Fruit fly (Drosophila melanogaster) Kc167 (cell line): ENCODE data around the gene CG6928.

Experiments
- Myc ChIP-seq: fragments of >200 bp; optimal IDR thresholded peaks from 2 replicates; lab custom pipeline; 2017; ENCODE audit warnings: missing external identifiers
- Sin3A ChIP-seq: fragments of >200 bp; optimal IDR thresholded peaks from 2 replicates; lab custom pipeline; 2018; ENCODE audit warnings: missing external identifiers
- h ChIP-seq: fragments of >200 bp; optimal IDR thresholded peaks from 3 replicates; lab custom pipeline; 2018; ENCODE audit warnings: missing external identifiers
- insv ChIP-seq: fragments of >200 bp; optimal IDR thresholded peaks from 3 replicates; lab custom pipeline; 2018; ENCODE audit warnings: missing external identifiers
- psq ChIP-seq: fragments of >200 bp; optimal IDR thresholded peaks from 2 replicates; lab custom pipeline; 2017; ENCODE audit warnings: missing external identifiers
- ttk ChIP-seq: sonication (Bioruptor generic); optimal IDR thresholded peaks from 2 replicates; lab custom pipeline; 2017; ENCODE audit warnings: missing external identifiers

Gene CG6928

dm6 chr3L:12049597-12050311 lies 46.8 kb downstream of the CG6928 start:
- TF ChIP-seq Myc (no peak), ttk (lab: Kevin White, UChicago) (no peak), Sin3A (no peak), insv (no peak), h (lab: Kevin White, UChicago) (no peak), psq (lab: Kevin White, UChicago) (no peak)

dm6 chr3L:12050629-12051028 lies 47.7 kb downstream of the CG6928 start:
- TF ChIP-seq Myc (no peak), ttk (lab: Kevin White, UChicago) (no peak), h (lab: Kevin White, UChicago) (no peak), insv (no peak), psq (lab: Kevin White, UChicago) (no peak), Sin3A (no peak)

dm6 chr3L:12053695-12054094 lies 50.7 kb downstream of the CG6928 start:
- TF ChIP-seq Sin3A, result no peak
- TF ChIP-seq ttk (lab: Kevin White, UChicago), result no peak
- no peak for TF ChIP-seq insv
- TF ChIP-seq Myc, result no peak
- TF ChIP-seq psq (lab: Kevin White, UChicago), result no peak
- TF ChIP-seq h (lab: Kevin White, UChicago), result no peak

- no peak for TF ChIP-seq Myc
- TF ChIP-seq ttk (lab: Kevin White, UChicago), result no peak
- TF ChIP-seq psq (lab: Kevin White, UChicago), result no peak
- no peak for TF ChIP-seq insv
- TF ChIP-seq h (lab: Kevin White, UChicago), result no peak
- no peak for TF ChIP-seq Sin3A
Observed at dm6 chr3L:12056286-12057178, 53.6 kb downstream of the CG6928 start.

- TF ChIP-seq ttk (lab: Kevin White, UChicago) (no peak), Myc (no peak), insv (no peak), psq (lab: Kevin White, UChicago) (no peak), Sin3A (no peak), h (lab: Kevin White, UChicago) (no peak)
Observed at dm6 chr3L:12057585-12057984, 54.6 kb downstream of the CG6928 start.
